Worm (Caenorhabditis elegans): Measurements from ENCODE around the gene K03B8.14.
"Not testable (repeated sequence)": the region's sequence is repeated elsewhere in the genome, so short reads cannot be mapped to it uniquely, and the experiment has no call there.

DNA sequence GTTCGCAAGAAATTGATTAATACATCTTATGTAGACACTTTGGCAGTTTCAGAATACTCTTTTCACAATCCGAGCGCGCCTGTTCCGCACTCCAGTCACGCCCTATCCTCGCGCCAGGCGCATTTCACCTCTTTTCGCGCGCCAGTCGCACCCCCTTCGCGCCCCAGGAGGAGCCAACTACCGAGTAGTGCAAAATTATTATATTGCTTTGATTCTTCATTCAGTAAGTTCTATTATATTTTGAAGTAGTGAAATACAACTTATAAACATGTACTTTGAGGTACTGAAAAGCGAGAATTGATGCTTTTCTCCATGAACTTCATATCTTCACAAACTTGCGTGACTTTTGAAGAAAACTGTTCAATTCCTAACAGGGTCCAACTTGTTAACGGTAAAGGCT lies 5.8 kb downstream of the K03B8.14 start, which contains the start of gene nas-18:
- not testable (repeated sequence) for TF ChIP-seq him-1, W03F9.2, dao-5 (tag; optimal IDR thresholded peaks at IDR 0.05)
